Fruit fly (Drosophila melanogaster): ENCODE data around the gene CG34247.

DNA sequence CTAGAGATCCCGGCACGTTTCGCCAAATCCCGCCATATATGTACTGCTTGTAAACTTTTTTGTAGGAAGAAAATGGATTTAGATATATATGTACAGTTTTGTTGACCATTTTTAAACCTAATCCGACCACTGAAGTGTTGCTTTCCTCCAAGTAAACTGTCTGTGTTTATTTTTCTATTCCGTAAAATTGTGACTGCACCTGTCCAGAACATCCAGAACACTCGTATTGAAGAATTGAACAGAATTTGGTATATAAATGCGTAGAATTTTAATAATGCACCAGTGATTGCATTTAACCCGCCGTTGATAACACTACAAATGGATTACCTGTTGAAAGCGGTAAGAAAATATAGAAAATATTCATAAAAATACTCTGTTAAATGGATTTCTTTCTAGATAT is 42.6 kb upstream of the CG34247 start, which contains the start of gene CG43249:
- TF ChIP-seq CG14441 (GFP tag; IDR thresholded peaks at IDR 0.05) (no peak), CG9876 (GFP tag; optimal IDR thresholded peaks at IDR 0.05) (no peak), Sin3A (optimal IDR thresholded peaks at IDR 0.05) (no peak), yki (optimal IDR thresholded peaks at IDR 0.05) (no peak), CG8944 (GFP tag; optimal IDR thresholded peaks at IDR 0.05) (no peak), bcd (GFP tag; optimal IDR thresholded peaks at IDR 0.05) (no peak), sr (GFP tag; IDR thresholded peaks at IDR 0.05) (no peak), H15 (GFP tag; IDR thresholded peaks at IDR 0.05) (no peak)
